Fruit fly (Drosophila melanogaster) whole organism, embryonic: Measurements from ENCODE around the gene drn.

Source experiments
- Asciz ChIP-seq: fragments of 200-800 bp; sonication (Bioruptor generic); optimal IDR thresholded peaks from 2 replicates; lab custom pipeline; 2017; ENCODE audit warnings: missing biosample characterization, mild to moderate bottlenecking, missing genetic modification characterization, missing genetic modification reagents
- Atf6 ChIP-seq: fragments of 200-800 bp; sonication (Bioruptor generic); IDR thresholded peaks from 2 replicates; pipeline ENCODE4 v1.3.6; 2022; ENCODE audit warnings: missing biosample characterization, missing genetic modification characterization
- Awh ChIP-seq: fragments of 200-800 bp; sonication (Bioruptor generic); IDR thresholded peaks from 2 replicates; pipeline ENCODE4, ENCODE4 v1.3.6; 2022; ENCODE audit warnings: missing biosample characterization, missing genetic modification characterization
- CG10209 ChIP-seq: fragments of 200-800 bp; sonication (Bioruptor generic); optimal IDR thresholded peaks from 3 replicates; lab custom pipeline; 2017; ENCODE audit warnings: missing biosample characterization, mild to moderate bottlenecking, missing genetic modification characterization, missing genetic modification reagents
- CG12104 ChIP-seq: fragments of 200-800 bp; sonication (Bioruptor generic); optimal IDR thresholded peaks from 3 replicates; lab custom pipeline; 2016; ENCODE audit warnings: missing biosample characterization, missing genetic modification characterization
- CG12155 ChIP-seq: fragments of 200-800 bp; sonication (Bioruptor generic); optimal IDR thresholded peaks from 3 replicates; lab custom pipeline; 2016; ENCODE audit warnings: missing biosample characterization, missing genetic modification characterization
- CG12299 ChIP-seq: fragments of 200-800 bp; sonication (Bioruptor generic); optimal IDR thresholded peaks from 2 replicates; lab custom pipeline; 2018; ENCODE audit warnings: missing biosample characterization, mild to moderate bottlenecking, missing genetic modification characterization
- CG1233 ChIP-seq: fragments of 200-800 bp; sonication (Bioruptor generic); optimal IDR thresholded peaks from 4 replicates; lab custom pipeline; 2018; ENCODE audit warnings: missing biosample characterization, mild to moderate bottlenecking, missing genetic modification characterization
- CG15696 ChIP-seq: fragments of 200-800 bp; sonication (Bioruptor generic); optimal IDR thresholded peaks from 2 replicates; lab custom pipeline; 2019; ENCODE audit warnings: missing biosample characterization, mild to moderate bottlenecking, missing genetic modification characterization, moderate library complexity
- CG1602 ChIP-seq: fragments of 200-800 bp; sonication (Bioruptor generic); optimal IDR thresholded peaks from 3 replicates; lab custom pipeline; 2016; ENCODE audit warnings: missing biosample characterization, missing genetic modification characterization
- CG1647 ChIP-seq: fragments of 200-800 bp; sonication (Bioruptor generic); optimal IDR thresholded peaks from 3 replicates; lab custom pipeline; 2016; ENCODE audit warnings: missing biosample characterization, missing genetic modification characterization
- CG16815 ChIP-seq: fragments of 200-800 bp; sonication (Bioruptor generic); optimal IDR thresholded peaks from 3 replicates; lab custom pipeline; 2017; ENCODE audit warnings: missing biosample characterization, mild to moderate bottlenecking, missing genetic modification characterization
- CG17612 ChIP-seq: fragments of 200-800 bp; sonication (Bioruptor generic); IDR thresholded peaks from 2 replicates; pipeline ENCODE4 v1.3.6; 2022; ENCODE audit warnings: missing biosample characterization, missing genetic modification characterization
- CG18262 ChIP-seq: fragments of 200-800 bp; optimal IDR thresholded peaks from 3 replicates; lab custom pipeline; 2019; ENCODE audit warnings: missing biosample characterization, mild to moderate bottlenecking, missing genetic modification characterization, moderate library complexity
- CG2129 ChIP-seq: fragments of 200-800 bp; sonication (Bioruptor generic); IDR thresholded peaks from 2 replicates; pipeline ENCODE4 v1.3.6; 2022; ENCODE audit warnings: missing biosample characterization, missing genetic modification characterization; ENCODE audit not compliant: partially characterized antibody
- CG2889 ChIP-seq: fragments of 200-800 bp; sonication (Bioruptor generic); IDR thresholded peaks from 3 replicates; pipeline ENCODE4 v1.3.6; 2022; ENCODE audit warnings: missing biosample characterization, missing genetic modification characterization
- CG31365 ChIP-seq: fragments of 200-800 bp; sonication (Bioruptor generic); optimal IDR thresholded peaks from 2 replicates; lab custom pipeline; 2018; ENCODE audit warnings: missing biosample characterization, mild to moderate bottlenecking, missing genetic modification characterization
- CG32772 ChIP-seq: fragments of 200-800 bp; sonication (Bioruptor generic); IDR thresholded peaks from 2 replicates; pipeline ENCODE4 v1.3.6; 2022; ENCODE audit warnings: missing biosample characterization, missing genetic modification characterization
- CG3281 ChIP-seq: fragments of 200-800 bp; sonication (Bioruptor generic); optimal IDR thresholded peaks from 3 replicates; lab custom pipeline; 2017; ENCODE audit warnings: missing biosample characterization, mild to moderate bottlenecking, missing genetic modification characterization
- CG33557 ChIP-seq: fragments of 200-800 bp; sonication (Bioruptor generic); optimal IDR thresholded peaks from 2 replicates; lab custom pipeline; 2019; ENCODE audit warnings: missing biosample characterization, mild to moderate bottlenecking, missing genetic modification characterization, moderate library complexity
- CG34376 ChIP-seq: fragments of 200-800 bp; sonication (Bioruptor generic); optimal IDR thresholded peaks from 2 replicates; lab custom pipeline; 2018; ENCODE audit warnings: missing biosample characterization, mild to moderate bottlenecking, missing genetic modification characterization
- CG43689 ChIP-seq: fragments of 200-800 bp; sonication (Bioruptor generic); IDR thresholded peaks from 2 replicates; pipeline ENCODE4 v1.3.6; 2022; ENCODE audit warnings: missing biosample characterization, missing genetic modification characterization
- CG4404 ChIP-seq: fragments of 200-800 bp; sonication (Bioruptor generic); IDR thresholded peaks from 2 replicates; pipeline ENCODE4 v1.3.6; 2022; ENCODE audit warnings: missing biosample characterization, missing genetic modification characterization
- CG5180 ChIP-seq: fragments of 200-800 bp; sonication (Bioruptor generic); optimal IDR thresholded peaks from 3 replicates; lab custom pipeline; 2017; ENCODE audit warnings: missing biosample characterization, missing genetic modification characterization, mild to moderate bottlenecking, moderate library complexity, missing genetic modification reagents
- CG6175 ChIP-seq: fragments of 200-800 bp; sonication (Bioruptor generic); IDR thresholded peaks from 3 replicates; pipeline ENCODE4 v1.3.6; 2022; ENCODE audit warnings: missing biosample characterization, missing genetic modification characterization
- CG6813 ChIP-seq: fragments of 200-800 bp; sonication (Bioruptor generic); optimal IDR thresholded peaks from 2 replicates; lab custom pipeline; 2017; ENCODE audit warnings: missing biosample characterization, missing genetic modification characterization, mild to moderate bottlenecking, moderate library complexity, missing genetic modification reagents
- CG8290 ChIP-seq, 3 experiments: fragments of 200-800 bp; sonication (Bioruptor generic); optimal IDR thresholded peaks; 2 replicates each; lab custom pipeline; 2016 to 2019; ENCODE audit warnings: missing biosample characterization in 3 of 3, missing genetic modification characterization in 3 of 3, mild to moderate bottlenecking in 2 of 3, moderate library complexity in 1 of 3
- Camta ChIP-seq: fragments of 200-800 bp; sonication (Bioruptor generic); optimal IDR thresholded peaks from 2 replicates; lab custom pipeline; 2016; ENCODE audit warnings: missing biosample characterization, missing genetic modification characterization
- Ets65A ChIP-seq: fragments of 200-800 bp; sonication (Bioruptor generic); peaks from one replicate; lab custom pipeline; 2016; ENCODE audit warnings: missing biosample characterization, missing genetic modification characterization
- Hand ChIP-seq: fragments of 200-800 bp; sonication (Bioruptor generic); optimal IDR thresholded peaks from 2 replicates; lab custom pipeline; 2017; ENCODE audit warnings: mild to moderate bottlenecking, missing biosample characterization, missing genetic modification reagents, missing genetic modification characterization
- Spps ChIP-seq: fragments of 200-800 bp; sonication (Bioruptor generic); optimal IDR thresholded peaks from 2 replicates; lab custom pipeline; 2018; ENCODE audit warnings: missing biosample characterization, mild to moderate bottlenecking, missing genetic modification characterization
- Vsx1 ChIP-seq: fragments of 200-800 bp; sonication (Bioruptor generic); optimal IDR thresholded peaks from 2 replicates; lab custom pipeline; 2017; ENCODE audit warnings: missing biosample characterization, mild to moderate bottlenecking, missing genetic modification characterization, missing genetic modification reagents
- chinmo ChIP-seq: fragments of 200-800 bp; sonication (Bioruptor generic); IDR thresholded peaks from 4 replicates; pipeline ENCODE4 v1.3.6; 2022; ENCODE audit warnings: missing biosample characterization, missing genetic modification characterization; ENCODE audit not compliant: partially characterized antibody
- ci ChIP-seq: fragments of 200-800 bp; sonication (Bioruptor generic); IDR thresholded peaks from 3 replicates; pipeline ENCODE4 v1.3.6; 2022; ENCODE audit warnings: missing biosample characterization, missing genetic modification characterization
- en ChIP-seq: fragments of 200-800 bp; sonication (Bioruptor generic); optimal IDR thresholded peaks from 2 replicates; lab custom pipeline; 2016; ENCODE audit warnings: missing biosample characterization, missing genetic modification characterization
- eve ChIP-seq, 2 experiments: fragments of >200 bp; optimal IDR thresholded peaks; 2 replicates each; lab custom pipeline; 2017; ENCODE audit warnings: missing biosample characterization in 2 of 2, missing genetic modification characterization in 2 of 2
- exex ChIP-seq: fragments of 200-800 bp; sonication (Bioruptor generic); optimal IDR thresholded peaks from 4 replicates; lab custom pipeline; 2018; ENCODE audit warnings: missing biosample characterization, mild to moderate bottlenecking, missing genetic modification characterization, moderate library complexity
- grau ChIP-seq: fragments of 200-800 bp; optimal IDR thresholded peaks from 3 replicates; lab custom pipeline; 2019; ENCODE audit warnings: missing biosample characterization, mild to moderate bottlenecking, missing genetic modification characterization, moderate library complexity
- grn ChIP-seq: fragments of 200-800 bp; sonication (Bioruptor generic); optimal IDR thresholded peaks from 3 replicates; lab custom pipeline; 2017; ENCODE audit warnings: missing biosample characterization, missing genetic modification characterization
- h ChIP-seq: fragments of >200 bp; optimal IDR thresholded peaks from 2 replicates; lab custom pipeline; 2017
- otp ChIP-seq: fragments of 200-800 bp; sonication (Bioruptor generic); IDR thresholded peaks from 3 replicates; pipeline ENCODE4, ENCODE4 v1.3.6; 2022; ENCODE audit warnings: missing biosample characterization, missing genetic modification characterization
- p53 ChIP-seq: fragments of 200-800 bp; sonication (Bioruptor generic); optimal IDR thresholded peaks from 2 replicates; lab custom pipeline; 2016; ENCODE audit warnings: missing biosample characterization, missing genetic modification characterization
- pan ChIP-seq, 4 experiments: fragments of >200 bp in 3 of 4; fragments of 200-800 bp in 1 of 4; sonication (Bioruptor generic) in 1 of 4; optimal IDR thresholded peaks in 3 of 4; IDR thresholded peaks in 1 of 4; 2 replicates each; pipeline versions ENCODE4 v1.3.6 to Lab custom; 2017 to 2022; ENCODE audit warnings: missing biosample characterization in 2 of 4, missing genetic modification characterization in 2 of 4, mixed read lengths in 1 of 4
- pzg ChIP-seq: fragments of 200-800 bp; sonication (Bioruptor generic); optimal IDR thresholded peaks from 3 replicates; lab custom pipeline; 2018; ENCODE audit warnings: missing biosample characterization, mild to moderate bottlenecking, missing genetic modification characterization, moderate library complexity
- scrt ChIP-seq: fragments of 200-800 bp; sonication (Bioruptor generic); optimal IDR thresholded peaks from 2 replicates; lab custom pipeline; 2018; ENCODE audit warnings: missing biosample characterization, mild to moderate bottlenecking, missing genetic modification characterization, moderate library complexity
- sens ChIP-seq: fragments of 200-800 bp; sonication (Bioruptor generic); peaks from one replicate; lab custom pipeline; 2016; ENCODE audit warnings: missing biosample characterization, missing genetic modification characterization
- wek ChIP-seq: fragments of 200-800 bp; sonication (Bioruptor generic); optimal IDR thresholded peaks from 3 replicates; lab custom pipeline; 2018; ENCODE audit warnings: missing biosample characterization, mild to moderate bottlenecking, missing genetic modification characterization, moderate library complexity

Gene drn

dm6 chr3R:9390201-9390600 lies 50.2 kb downstream of the drn start (continued):
- TF ChIP-seq wek (no peak), grau (tag; lab: Kevin White, UChicago) (no peak), CG1602 (GFP tag; lab: Kevin White, UChicago) (no peak), CG6813 (GFP tag; lab: Kevin White, UChicago) (peak; percentile 51), CG10209 (GFP tag; lab: Kevin White, UChicago) (peak; percentile 5), CG3281 (GFP tag; lab: Kevin White, UChicago) (peak; percentile 40), CG15696 (tag; lab: Kevin White, UChicago) (peak; percentile 41), CG1233 (GFP tag; lab: Kevin White, UChicago) (peak; percentile 32), CG18262 (tag; lab: Kevin White, UChicago) (peak; percentile 6), pan (optimal IDR thresholded peaks at IDR 0.05; lab: Kevin White, UChicago) (no peak), pan (GFP tag; optimal IDR thresholded peaks at IDR 0.05 in 1 of 2, IDR thresholded peaks at IDR 0.05 in 1 of 2) (peak in 1 of 2 experiments; percentile 5), eve (GFP tag; optimal IDR thresholded peaks at IDR 0.05; lab: Kevin White, UChicago) (no peak), CG12299 (tag; lab: Kevin White, UChicago) (no peak), CG34376 (GFP tag; lab: Kevin White, UChicago) (no peak), en (GFP tag; lab: Kevin White, UChicago) (no peak), scrt (GFP tag; lab: Kevin White, UChicago) (peak; percentile 29)

- TF ChIP-seq Asciz (GFP tag; lab: Kevin White, UChicago) (no peak), sens (GFP tag; lab: Kevin White, UChicago) (peak; percentile 53), Awh (GFP tag; lab: Robert Waterston, UW) (no peak), Vsx1 (GFP tag; lab: Kevin White, UChicago) (peak; percentile 3), exex (peak; percentile 53), CG12155 (GFP tag; lab: Kevin White, UChicago) (no peak), grn (peak; percentile 20), otp (GFP tag; lab: Robert Waterston, UW) (no peak), CG33557 (GFP tag; lab: Kevin White, UChicago) (no peak)
These were observed 52.4 kb downstream of the drn start for dm6 chr3R:9392421-9392820.

- TF ChIP-seq CG12104 (GFP tag; lab: Kevin White, UChicago) (peak; percentile 68), CG32772 (GFP tag; lab: Robert Waterston, UW) (peak; percentile 49; the same call in 1 of the 2 replicates), ci (peak; percentile 87), Atf6 (peak; percentile 67), CG5180 (GFP tag; lab: Kevin White, UChicago) (no peak), CG16815 (GFP tag; lab: Kevin White, UChicago) (peak; percentile 64), CG8290 (GFP tag; optimal IDR thresholded peaks at IDR 0.05; lab: Kevin White, UChicago) (peak; percentile 39), CG8290 (tag; optimal IDR thresholded peaks at IDR 0.05; lab: Kevin White, UChicago) (peak; percentile 81 to 84), chinmo (GFP tag; lab: Robert Waterston, UW) (0 out of 4 replicates have a peak, but pooled peaks have one; percentile 54), CG1647 (GFP tag; lab: Kevin White, UChicago) (no peak), CG17612 (GFP tag; lab: Robert Waterston, UW) (0 out of 2 replicates have a peak, but pooled peaks have one; percentile 39), wek (peak; percentile 70), CG2129 (GFP tag; lab: Robert Waterston, UW) (no peak), CG43689 (GFP tag; lab: Robert Waterston, UW) (no peak), CG2889 (no peak), CG6175 (GFP tag; lab: Robert Waterston, UW) (no peak; the same call in 2 of the 3 replicates), CG31365 (tag; lab: Kevin White, UChicago) (peak; percentile 46), h (lab: Kevin White, UChicago) (no peak), Ets65A (GFP tag; lab: Kevin White, UChicago) (no peak), Spps (tag; lab: Kevin White, UChicago) (peak; percentile 87), Camta (peak; percentile 36), pzg (no peak), p53 (GFP tag; lab: Kevin White, UChicago) (no peak), eve (GFP tag; optimal IDR thresholded peaks at IDR 0.05; lab: Kevin White, UChicago) (no peak), CG4404 (GFP tag; lab: Robert Waterston, UW) (peak; percentile 46; the same call in 1 of the 2 replicates), Hand (GFP tag; lab: Kevin White, UChicago) (peak; percentile 19)
These were observed 53.6 kb downstream of the drn start for dm6 chr3R:9393542-9394025.
